Worm (Caenorhabditis elegans): ENCODE measurements around the gene snt-3.

The snt-3 gene

ce11 chrV:1366082-1366481 lies 4.7 kb downstream of the snt-3 start (continued):
- no peak for TF ChIP-seq nhr-11 (tag; optimal IDR thresholded peaks at IDR 0.05)
- no peak for TF ChIP-seq lin-15B (tag; optimal IDR thresholded peaks at IDR 0.05)
- no peak for TF ChIP-seq sptf-1 (tag; optimal IDR thresholded peaks at IDR 0.05)
- peak; percentile 33 for TF ChIP-seq ztf-4 (tag; optimal IDR thresholded peaks at IDR 0.05)
- peak in 1 of 2 experiments; percentile 23 for TF ChIP-seq lin-35 (GFP tag; optimal IDR thresholded peaks at IDR 0.05)
- peak; percentile 32 to 47 for TF ChIP-seq lsy-2 (tag; optimal IDR thresholded peaks at IDR 0.05)
- peak; percentile 32; the same call in 1 of the 2 replicates for TF ChIP-seq isw-1 (GFP tag; IDR thresholded peaks at IDR 0.05)
- TF ChIP-seq snpc-4 (tag; optimal IDR thresholded peaks at IDR 0.05): no peak
- peak; percentile 46 for TF ChIP-seq xbp-1 (tag; optimal IDR thresholded peaks at IDR 0.05)
- no peak for TF ChIP-seq mab-9 (GFP tag; IDR thresholded peaks at IDR 0.05)
- no peak for TF ChIP-seq nhr-77 (tag; optimal IDR thresholded peaks at IDR 0.05)
- peak; percentile 32; the same call in 1 of the 2 replicates for TF ChIP-seq nhr-19 (GFP tag; conservative IDR thresholded peaks at IDR 0.05)
- no peak for TF ChIP-seq C34B4.2 (tag; optimal IDR thresholded peaks at IDR 0.05)
- no peak for TF ChIP-seq unc-130 (tag; optimal IDR thresholded peaks at IDR 0.05)
- TF ChIP-seq jun-1 (tag; optimal IDR thresholded peaks at IDR 0.05): no peak
- peak; percentile 81 for TF ChIP-seq nhr-71 (tag; optimal IDR thresholded peaks at IDR 0.05)
- no peak for TF ChIP-seq tlp-1 (tag; optimal IDR thresholded peaks at IDR 0.05)
- TF ChIP-seq mdl-1 (tag; optimal IDR thresholded peaks at IDR 0.05): peak; percentile 24 to 30
- TF ChIP-seq ceh-82 (tag; optimal IDR thresholded peaks at IDR 0.05): peak in 2 of 3 experiments; percentile 38 to 47
- TF ChIP-seq elt-3 (tag; optimal IDR thresholded peaks at IDR 0.05): no peak
- TF ChIP-seq skn-1 (tag; optimal IDR thresholded peaks at IDR 0.05): no peak
- peak; percentile 21 for TF ChIP-seq fkh-10 (GFP tag; optimal IDR thresholded peaks at IDR 0.05)
- peak; percentile 27 for TF ChIP-seq nhr-20 (tag; optimal IDR thresholded peaks at IDR 0.05)
- TF ChIP-seq unc-98 (GFP tag; IDR thresholded peaks at IDR 0.05): no peak
- peak; percentile 66 for TF ChIP-seq swsn-7 (tag; optimal IDR thresholded peaks at IDR 0.05)
- TF ChIP-seq grh-1 (GFP tag; IDR thresholded peaks at IDR 0.05): no peak
- peak; percentile 98 for TF ChIP-seq lin-14 (GFP tag; optimal IDR thresholded peaks at IDR 0.05)
- no peak for TF ChIP-seq elt-2 (tag; optimal IDR thresholded peaks at IDR 0.05)

- peak; percentile 21 for TF ChIP-seq nhr-71 (tag; optimal IDR thresholded peaks at IDR 0.05)
- no peak for TF ChIP-seq aha-1 (tag; optimal IDR thresholded peaks at IDR 0.05)
- TF ChIP-seq mdl-1 (tag; optimal IDR thresholded peaks at IDR 0.05): no peak
- no peak for TF ChIP-seq hpl-2 (GFP tag; optimal IDR thresholded peaks at IDR 0.05)
- TF ChIP-seq lin-14 (GFP tag; optimal IDR thresholded peaks at IDR 0.05): peak; percentile 89
- no peak for TF ChIP-seq ztf-11 (tag; optimal IDR thresholded peaks at IDR 0.05)
- no peak for TF ChIP-seq nhr-19 (GFP tag; conservative IDR thresholded peaks at IDR 0.05)
- peak in 1 of 3 experiments; percentile 8 for TF ChIP-seq ceh-82 (tag; optimal IDR thresholded peaks at IDR 0.05)
These were observed 6.5 kb downstream of the snt-3 start for ce11 chrV:1364346-1364745.

- TF ChIP-seq lin-14 (GFP tag; optimal IDR thresholded peaks at IDR 0.05): peak; percentile 46
- TF ChIP-seq tlp-1 (tag; optimal IDR thresholded peaks at IDR 0.05): no peak
- no peak for TF ChIP-seq F16B12.6 (tag; optimal IDR thresholded peaks at IDR 0.05)
- no peak for TF ChIP-seq egl-13 (tag; optimal IDR thresholded peaks at IDR 0.05)
- no peak for TF ChIP-seq nhr-237 (tag; optimal IDR thresholded peaks at IDR 0.05)
- TF ChIP-seq nhr-47 (tag; optimal IDR thresholded peaks at IDR 0.05): no peak
These were observed 8.8 kb downstream of the snt-3 start for ce11 chrV:1362027-1362426.

- TF ChIP-seq snpc-4 (tag; optimal IDR thresholded peaks at IDR 0.05) (no peak), nhr-76 (tag; optimal IDR thresholded peaks at IDR 0.05) (no peak), unc-98 (GFP tag; IDR thresholded peaks at IDR 0.05) (no peak), Y116A8C.19 (tag; optimal IDR thresholded peaks at IDR 0.05; ENCODE audit: borderline replicate concordance) (no peak), F16B12.6 (tag; optimal IDR thresholded peaks at IDR 0.05) (no peak), pax-3 (tag; optimal IDR thresholded peaks at IDR 0.05) (no peak), unc-30 (tag; optimal IDR thresholded peaks at IDR 0.05) (no peak), fkh-10 (GFP tag; optimal IDR thresholded peaks at IDR 0.05) (no peak), irx-1 (tag; optimal IDR thresholded peaks at IDR 0.05) (no peak), hlh-17 (GFP tag; optimal IDR thresholded peaks at IDR 0.05; ENCODE audit: borderline replicate concordance) (no peak), nhr-71 (tag; optimal IDR thresholded peaks at IDR 0.05) (no peak), dpl-1 (GFP tag; optimal IDR thresholded peaks at IDR 0.05) (no peak)
These were observed 12.8 kb downstream of the snt-3 start, which contains the start of gene Y75B7AL.2 for ce11 chrV:1358051-1358450. TSS of gene Y75B7AL.2 (minus strand) at chrV:1358151.
